1 fruit fly cellular context compared by ENCODE assay signal in the genomic region with DNA sequence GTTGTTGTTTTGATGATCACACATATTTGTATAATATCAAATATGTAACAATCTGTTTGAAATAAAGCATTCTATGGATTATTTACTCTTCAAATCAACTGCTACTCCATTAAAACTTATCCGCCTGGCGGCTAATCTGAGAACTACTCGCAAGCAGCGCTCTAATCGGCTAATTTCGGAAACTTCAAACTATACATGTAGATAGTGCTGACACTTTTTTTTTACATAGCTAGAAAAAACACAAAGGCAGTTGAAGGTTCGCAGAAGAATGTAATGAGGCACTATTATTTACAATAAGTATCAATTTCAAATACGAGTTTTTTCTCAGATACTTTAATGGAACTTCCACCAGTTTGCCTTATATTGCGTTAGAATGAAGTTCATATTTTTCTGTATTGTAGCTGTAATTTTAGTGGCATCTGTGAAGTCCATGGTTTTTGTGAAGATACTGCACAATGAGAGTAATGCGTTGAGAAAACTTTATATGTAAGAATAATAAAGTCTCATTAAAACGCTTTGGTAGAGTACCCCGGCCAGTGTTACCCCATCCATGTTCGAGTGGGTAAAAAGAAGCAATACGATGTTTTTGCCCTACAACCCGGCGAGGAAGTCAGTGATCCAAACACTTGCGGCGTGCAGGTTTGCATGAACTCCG.
TF ChIP-seq lines count a peak whose summit lies in the region.

No protein-coding gene starts in this region.

TF ChIP-seq in whole organism, embryonic, 481 proteins besides CTCF, POLR2A, EP300 and RAD21 (continued from another document):
- peak; percentile 7 for TF ChIP-seq zfh2 (GFP tag; optimal IDR thresholded peaks at IDR 0.05; lab: Kevin White, UChicago)
- peak; percentile 77 for TF ChIP-seq CG42726 (GFP tag; IDR thresholded peaks at IDR 0.05; lab: Robert Waterston, UW; ENCODE audit: partially characterized antibody)
- peak; percentile 4 for TF ChIP-seq CG17385 (GFP tag; optimal IDR thresholded peaks at IDR 0.05; lab: Kevin White, UChicago)
- peak; percentile 13 for TF ChIP-seq CG12155 (GFP tag; optimal IDR thresholded peaks at IDR 0.05; lab: Kevin White, UChicago)
- peak; percentile 56 for TF ChIP-seq phol (tag; optimal IDR thresholded peaks at IDR 0.05; lab: Kevin White, UChicago)
- TF ChIP-seq NfI (GFP tag; optimal IDR thresholded peaks at IDR 0.05; lab: Kevin White, UChicago), result peak; percentile 57
- peak; percentile 21 for TF ChIP-seq CG4707 (GFP tag; optimal IDR thresholded peaks at IDR 0.05; lab: Kevin White, UChicago)
- TF ChIP-seq Jarid2 (GFP tag; optimal IDR thresholded peaks at IDR 0.05; lab: Kevin White, UChicago), result peak; percentile 49
- TF ChIP-seq CG1647 (GFP tag; optimal IDR thresholded peaks at IDR 0.05; lab: Kevin White, UChicago), result no peak
- TF ChIP-seq pita (GFP tag; optimal IDR thresholded peaks at IDR 0.05; lab: Kevin White, UChicago), result peak; percentile 26
- peak; percentile 30 for TF ChIP-seq CG8089 (GFP tag; optimal IDR thresholded peaks at IDR 0.05; lab: Kevin White, UChicago)
- peak; percentile 60 for TF ChIP-seq lilli (GFP tag; optimal IDR thresholded peaks at IDR 0.05; lab: Kevin White, UChicago)
- TF ChIP-seq zen (tag; optimal IDR thresholded peaks at IDR 0.05; lab: Kevin White, UChicago), result peak; percentile 71
- peak; percentile 34 for TF ChIP-seq CG3847 (GFP tag; IDR thresholded peaks at IDR 0.05; lab: Robert Waterston, UW)
- TF ChIP-seq yki (optimal IDR thresholded peaks at IDR 0.05; lab: Kevin White, UChicago), result no peak
- peak; percentile 25 for TF ChIP-seq dm (GFP tag; optimal IDR thresholded peaks at IDR 0.05; lab: Kevin White, UChicago)
- TF ChIP-seq CG30403 (GFP tag; optimal IDR thresholded peaks at IDR 0.05; lab: Kevin White, UChicago), result peak; percentile 60
- no peak for TF ChIP-seq ab (GFP tag; optimal IDR thresholded peaks at IDR 0.05; lab: Kevin White, UChicago)
- TF ChIP-seq ranshi (GFP tag; IDR thresholded peaks at IDR 0.05; lab: Robert Waterston, UW), result peak; percentile 26; the same call in 1 of the 2 replicates
- TF ChIP-seq Vsx1 (GFP tag; optimal IDR thresholded peaks at IDR 0.05; lab: Kevin White, UChicago), result no peak
- no peak for TF ChIP-seq grau (tag; optimal IDR thresholded peaks at IDR 0.05; lab: Kevin White, UChicago)
- no peak for TF ChIP-seq Neu2 (GFP tag; optimal IDR thresholded peaks at IDR 0.05; lab: Kevin White, UChicago; ENCODE audit: borderline replicate concordance)
- peak; percentile 69 for TF ChIP-seq pnt (GFP tag; optimal IDR thresholded peaks at IDR 0.05; lab: Kevin White, UChicago)
- TF ChIP-seq H2.0 (GFP tag; IDR thresholded peaks at IDR 0.05; lab: Robert Waterston, UW), result peak; percentile 50; the same call in 1 of the 2 replicates
- no peak for TF ChIP-seq exex (tag; optimal IDR thresholded peaks at IDR 0.05; lab: Kevin White, UChicago)
- peak; percentile 28; the same call in 1 of the 2 replicates for TF ChIP-seq HLH3B (GFP tag; IDR thresholded peaks at IDR 0.05; lab: Robert Waterston, UW)
- peak; percentile 37 for TF ChIP-seq CG17802 (tag; optimal IDR thresholded peaks at IDR 0.05; lab: Kevin White, UChicago)
- TF ChIP-seq CG6791 (GFP tag; IDR thresholded peaks at IDR 0.05; lab: Robert Waterston, UW; ENCODE audit: partially characterized antibody), result peak; percentile 12; the same call in 1 of the 3 replicates
- peak; percentile 50; the same call in 1 of the 3 replicates for TF ChIP-seq Optix (GFP tag; IDR thresholded peaks at IDR 0.05; lab: Robert Waterston, UW)
- peak; percentile 71; the same call in 2 of the 3 replicates for TF ChIP-seq zfh1 (GFP tag; IDR thresholded peaks at IDR 0.05; lab: Robert Waterston, UW)
- peak; percentile 8 for TF ChIP-seq CG31365 (tag; optimal IDR thresholded peaks at IDR 0.05; lab: Kevin White, UChicago)
- peak; percentile 42; the same call in 1 of the 2 replicates for TF ChIP-seq lmd (GFP tag; IDR thresholded peaks at IDR 0.05; lab: Robert Waterston, UW)
- TF ChIP-seq CG14441 (GFP tag; IDR thresholded peaks at IDR 0.05; lab: Robert Waterston, UW), result peak; percentile 49; the same call in 1 of the 2 replicates
- TF ChIP-seq CG8924 (tag; optimal IDR thresholded peaks at IDR 0.05; lab: Kevin White, UChicago), result no peak
- no peak for TF ChIP-seq fru (optimal IDR thresholded peaks at IDR 0.05; lab: Kevin White, UChicago)
- 0 out of 2 replicates have a peak, but pooled peaks have one; percentile 31 for TF ChIP-seq CG14014 (GFP tag; IDR thresholded peaks at IDR 0.05; lab: Robert Waterston, UW)
- TF ChIP-seq stwl (tag; optimal IDR thresholded peaks at IDR 0.05; lab: Kevin White, UChicago), result peak; percentile 96
- peak; percentile 39 for TF ChIP-seq CG4820 (GFP tag; optimal IDR thresholded peaks at IDR 0.05; lab: Kevin White, UChicago)
- TF ChIP-seq Hmr (GFP tag; optimal IDR thresholded peaks at IDR 0.05; lab: Kevin White, UChicago), result peak; percentile 61
- peak; percentile 38 for TF ChIP-seq shn (GFP tag; optimal IDR thresholded peaks at IDR 0.05; lab: Kevin White, UChicago)
- TF ChIP-seq jumu (GFP tag; optimal IDR thresholded peaks at IDR 0.05; lab: Kevin White, UChicago), result no peak
- TF ChIP-seq da (GFP tag; optimal IDR thresholded peaks at IDR 0.05; lab: Kevin White, UChicago), result peak; percentile 25
- peak; percentile 56 for TF ChIP-seq tin (GFP tag; optimal IDR thresholded peaks at IDR 0.05; lab: Kevin White, UChicago)
- peak; percentile 63 for TF ChIP-seq CoRest (tag; optimal IDR thresholded peaks at IDR 0.05; lab: Kevin White, UChicago)
TF ChIP-seq in whole organism, embryonic: peak in this region for 183.
